Fruit fly (Drosophila melanogaster) whole organism, prepupa: ENCODE results near the gene cv.
A peak's percentile ranks its signal among the peaks of the same experiment; 100 is the strongest.

Experiments used
- Blimp-1 ChIP-seq: fragments of 200-800 bp; sonication (Bioruptor generic); optimal IDR thresholded peaks from 3 replicates; lab custom pipeline; 2017; ENCODE audit warnings: missing biosample characterization, missing genetic modification characterization, mild to moderate bottlenecking, moderate library complexity, missing genetic modification reagents
- CG10631 ChIP-seq: fragments of 200-800 bp; sonication (Bioruptor generic); optimal IDR thresholded peaks from 2 replicates; lab custom pipeline; 2016; ENCODE audit warnings: missing biosample characterization, missing genetic modification characterization
- CG10669 ChIP-seq: fragments of 200-800 bp; sonication (Bioruptor generic); optimal IDR thresholded peaks from 3 replicates; lab custom pipeline; 2018; ENCODE audit warnings: missing biosample characterization, mild to moderate bottlenecking, missing genetic modification characterization, moderate library complexity
- CG11294 ChIP-seq: fragments of 200-800 bp; sonication (Bioruptor generic); IDR thresholded peaks from 2 replicates; pipeline ENCODE4 v1.3.6; 2022; ENCODE audit warnings: missing biosample characterization, missing genetic modification characterization
- CG11762 ChIP-seq: fragments of 200-800 bp; sonication (Bioruptor generic); optimal IDR thresholded peaks from 3 replicates; lab custom pipeline; 2016; ENCODE audit warnings: missing biosample characterization, missing genetic modification characterization; ENCODE audit not compliant: insufficient read depth
- CG15336 ChIP-seq: fragments of 200-800 bp; sonication (Bioruptor generic); IDR thresholded peaks from 2 replicates; pipeline ENCODE4 v1.3.6; 2022; ENCODE audit warnings: missing biosample characterization, missing genetic modification characterization
- CG16779 ChIP-seq: fragments of 200-800 bp; sonication (Bioruptor generic); optimal IDR thresholded peaks from 3 replicates; lab custom pipeline; 2017; ENCODE audit warnings: missing biosample characterization, mild to moderate bottlenecking, missing genetic modification characterization
- CG3032 ChIP-seq: fragments of 200-800 bp; optimal IDR thresholded peaks from 2 replicates; lab custom pipeline; 2019; ENCODE audit warnings: missing biosample characterization, mild to moderate bottlenecking, missing genetic modification characterization, moderate library complexity
- CG32006 ChIP-seq: fragments of 200-800 bp; sonication (Bioruptor generic); optimal IDR thresholded peaks from 3 replicates; lab custom pipeline; 2017; ENCODE audit warnings: missing biosample characterization, mild to moderate bottlenecking, missing genetic modification characterization
- CG34406 ChIP-seq: fragments of 200-800 bp; sonication (Bioruptor generic); optimal IDR thresholded peaks from 3 replicates; lab custom pipeline; 2016; ENCODE audit warnings: missing biosample characterization, missing genetic modification characterization
- CG3919 ChIP-seq: fragments of 200-800 bp; sonication (Bioruptor generic); optimal IDR thresholded peaks from 3 replicates; lab custom pipeline; 2016; ENCODE audit warnings: missing biosample characterization, missing genetic modification characterization
- CG4318 ChIP-seq: fragments of 200-800 bp; sonication (Bioruptor generic); optimal IDR thresholded peaks from 3 replicates; lab custom pipeline; 2017; ENCODE audit warnings: missing biosample characterization, mild to moderate bottlenecking, missing genetic modification characterization
- CG6276 ChIP-seq: fragments of 200-800 bp; sonication (Bioruptor generic); optimal IDR thresholded peaks from 2 replicates; lab custom pipeline; 2017; ENCODE audit warnings: missing biosample characterization, mild to moderate bottlenecking, missing genetic modification characterization
- CG6792 ChIP-seq: fragments of 200-800 bp; sonication (Bioruptor generic); optimal IDR thresholded peaks from 3 replicates; lab custom pipeline; 2016; ENCODE audit warnings: missing biosample characterization, missing genetic modification characterization
- CG6808 ChIP-seq: fragments of 200-800 bp; sonication (Bioruptor generic); optimal IDR thresholded peaks from 3 replicates; lab custom pipeline; 2017; ENCODE audit warnings: missing biosample characterization, missing genetic modification characterization, mild to moderate bottlenecking, moderate library complexity, missing genetic modification reagents
- CG6854 ChIP-seq: fragments of 200-800 bp; sonication (Bioruptor generic); optimal IDR thresholded peaks from 2 replicates; lab custom pipeline; 2017; ENCODE audit warnings: missing biosample characterization, mild to moderate bottlenecking, missing genetic modification characterization
- CG7368 ChIP-seq: fragments of 200-800 bp; sonication (Bioruptor generic); optimal IDR thresholded peaks from 3 replicates; lab custom pipeline; 2016; ENCODE audit warnings: missing biosample characterization, missing genetic modification characterization
- CG8319 ChIP-seq: fragments of 200-800 bp; sonication (Bioruptor generic); optimal IDR thresholded peaks from 3 replicates; lab custom pipeline; 2016; ENCODE audit warnings: missing biosample characterization, missing genetic modification characterization
- CG8632 ChIP-seq: fragments of 200-800 bp; sonication (Bioruptor generic); optimal IDR thresholded peaks from 3 replicates; lab custom pipeline; 2016; ENCODE audit warnings: missing biosample characterization, missing genetic modification characterization
- CG9139 ChIP-seq: fragments of 200-800 bp; sonication (Bioruptor generic); optimal IDR thresholded peaks from 3 replicates; lab custom pipeline; 2017; ENCODE audit warnings: missing biosample characterization, mild to moderate bottlenecking, missing genetic modification characterization
- Eip75B ChIP-seq: fragments of 200-800 bp; sonication (Bioruptor generic); optimal IDR thresholded peaks from 3 replicates; lab custom pipeline; 2016; ENCODE audit warnings: missing biosample characterization, missing genetic modification characterization
- Eip78C ChIP-seq: fragments of 200-800 bp; sonication (Bioruptor generic); peaks from one replicate; lab custom pipeline; 2016; ENCODE audit warnings: missing biosample characterization, missing genetic modification characterization
- Eip93F ChIP-seq: fragments of 200-800 bp; sonication (Bioruptor generic); optimal IDR thresholded peaks from 2 replicates; lab custom pipeline; 2016; ENCODE audit warnings: missing biosample characterization, mild to moderate bottlenecking, missing genetic modification characterization
- Ets21C ChIP-seq: fragments of 200-800 bp; sonication (Bioruptor generic); optimal IDR thresholded peaks from 3 replicates; lab custom pipeline; 2016; ENCODE audit warnings: missing biosample characterization, missing genetic modification characterization
- Ets96B ChIP-seq: fragments of 200-800 bp; optimal IDR thresholded peaks from 2 replicates; lab custom pipeline; 2019; ENCODE audit warnings: missing biosample characterization, mild to moderate bottlenecking, missing genetic modification characterization, moderate library complexity
- Gug ChIP-seq: fragments of 200-800 bp; sonication (Bioruptor generic); IDR thresholded peaks from 2 replicates; pipeline ENCODE4 v1.3.6; 2022; ENCODE audit warnings: missing biosample characterization, missing genetic modification characterization
- Hr38 ChIP-seq: sonication (Bioruptor generic); optimal IDR thresholded peaks from 2 replicates; lab custom pipeline; 2016; ENCODE audit warnings: missing biosample characterization, missing genetic modification characterization
- Met ChIP-seq: fragments of 200-800 bp; sonication (Bioruptor generic); optimal IDR thresholded peaks from 3 replicates; lab custom pipeline; 2016; ENCODE audit warnings: missing biosample characterization, missing genetic modification characterization
- OdsH ChIP-seq: fragments of 200-800 bp; sonication (Bioruptor generic); optimal IDR thresholded peaks from 3 replicates; lab custom pipeline; 2016; ENCODE audit warnings: missing biosample characterization, missing genetic modification characterization
- Smox ChIP-seq: fragments of 200-800 bp; sonication (Bioruptor generic); optimal IDR thresholded peaks from 3 replicates; lab custom pipeline; 2016; ENCODE audit warnings: missing biosample characterization, missing genetic modification characterization
- Sox102F ChIP-seq: fragments of 200-800 bp; sonication (Bioruptor generic); optimal IDR thresholded peaks from 2 replicates; lab custom pipeline; 2016; ENCODE audit warnings: missing biosample characterization, mild to moderate bottlenecking, missing genetic modification characterization
- Sox15 ChIP-seq: fragments of 200-800 bp; sonication (Bioruptor generic); optimal IDR thresholded peaks from 3 replicates; lab custom pipeline; 2016; ENCODE audit warnings: missing biosample characterization, missing genetic modification characterization
- achi ChIP-seq: fragments of 200-800 bp; sonication (Bioruptor generic); optimal IDR thresholded peaks from 3 replicates; lab custom pipeline; 2016; ENCODE audit warnings: missing biosample characterization, missing genetic modification characterization
- acj6 ChIP-seq: fragments of 200-800 bp; sonication (Bioruptor generic); optimal IDR thresholded peaks from 3 replicates; lab custom pipeline; 2016; ENCODE audit warnings: missing biosample characterization, missing genetic modification characterization
- cyc ChIP-seq: fragments of 200-800 bp; sonication (Bioruptor generic); optimal IDR thresholded peaks from 3 replicates; lab custom pipeline; 2016; ENCODE audit warnings: missing biosample characterization, missing genetic modification characterization
- dsx ChIP-seq: fragments of 200-800 bp; optimal IDR thresholded peaks from 3 replicates; lab custom pipeline; 2019; ENCODE audit warnings: missing biosample characterization, mild to moderate bottlenecking, missing genetic modification characterization, moderate library complexity; ENCODE audit not compliant: poor library complexity, severe bottlenecking
- eg ChIP-seq: fragments of 200-800 bp; sonication (Bioruptor generic); IDR thresholded peaks from 3 replicates; pipeline ENCODE4 v1.3.6; 2022; ENCODE audit warnings: missing biosample characterization, missing genetic modification characterization
- esn ChIP-seq: fragments of 200-800 bp; sonication (Bioruptor generic); optimal IDR thresholded peaks from 2 replicates; lab custom pipeline; 2016; ENCODE audit warnings: missing biosample characterization, mild to moderate bottlenecking, missing genetic modification characterization, moderate library complexity
- fd85E ChIP-seq: fragments of 200-800 bp; sonication (Bioruptor generic); optimal IDR thresholded peaks from 3 replicates; lab custom pipeline; 2016; ENCODE audit warnings: missing biosample characterization, missing genetic modification characterization
- fkh ChIP-seq: fragments of 200-800 bp; sonication (Bioruptor generic); optimal IDR thresholded peaks from 3 replicates; lab custom pipeline; 2017; ENCODE audit warnings: missing biosample characterization, mild to moderate bottlenecking, missing genetic modification characterization, moderate library complexity
- pdm3 ChIP-seq: fragments of 200-800 bp; sonication (Bioruptor generic); optimal IDR thresholded peaks from 3 replicates; lab custom pipeline; 2016; ENCODE audit warnings: missing biosample characterization, missing genetic modification characterization
- salr ChIP-seq, 2 experiments: fragments of 200-800 bp; sonication (Bioruptor generic); optimal IDR thresholded peaks; 3 replicates each; lab custom pipeline; 2016 to 2018; ENCODE audit warnings: missing biosample characterization in 2 of 2, missing genetic modification characterization in 2 of 2, mild to moderate bottlenecking in 1 of 2
- spab ChIP-seq: fragments of 200-800 bp; sonication (Bioruptor generic); optimal IDR thresholded peaks from 2 replicates; lab custom pipeline; 2017; ENCODE audit warnings: missing biosample characterization, mild to moderate bottlenecking, missing genetic modification characterization, missing genetic modification reagents
- svp ChIP-seq: fragments of 200-800 bp; sonication (Bioruptor generic); peaks from one replicate; lab custom pipeline; 2016; ENCODE audit warnings: missing biosample characterization, missing genetic modification characterization

cv gene

dm6 chrX:5646228-5646627 lies 43.6 kb upstream of the cv start:
- no peak for TF ChIP-seq fd85E (GFP tag; lab: Kevin White, UChicago)
- peak; percentile 1 for TF ChIP-seq Eip75B (GFP tag; lab: Kevin White, UChicago)
- TF ChIP-seq CG8632 (GFP tag; lab: Kevin White, UChicago) = no peak
- no peak for TF ChIP-seq Sox102F (GFP tag; lab: Kevin White, UChicago)
- TF ChIP-seq CG15336 = peak; percentile 35; the same call in 1 of the 2 replicates
- no peak for TF ChIP-seq CG6276 (GFP tag; lab: Kevin White, UChicago)
- TF ChIP-seq CG3032 (tag; lab: Kevin White, UChicago) = no peak
- TF ChIP-seq CG10669 (GFP tag; lab: Kevin White, UChicago) = no peak
- TF ChIP-seq Eip93F (GFP tag; lab: Kevin White, UChicago) = no peak
- TF ChIP-seq acj6 (GFP tag; lab: Kevin White, UChicago) = no peak
- no peak for TF ChIP-seq Ets96B (tag; lab: Kevin White, UChicago)
- TF ChIP-seq Sox15 = no peak
- no peak for TF ChIP-seq Smox (GFP tag; lab: Kevin White, UChicago)
- no peak for TF ChIP-seq Eip78C
- TF ChIP-seq svp (GFP tag; lab: Kevin White, UChicago) = peak; percentile 8
- no peak for TF ChIP-seq spab (GFP tag; lab: Kevin White, UChicago)
- no peak for TF ChIP-seq OdsH
- no peak for TF ChIP-seq achi (GFP tag; lab: Kevin White, UChicago)
- no peak for TF ChIP-seq CG9139 (GFP tag; lab: Kevin White, UChicago)
- no peak for TF ChIP-seq Gug (GFP tag; lab: Robert Waterston, UW)
- no peak for TF ChIP-seq CG34406 (GFP tag; lab: Kevin White, UChicago)
- no peak for TF ChIP-seq CG6808
- TF ChIP-seq CG6792 (GFP tag; lab: Kevin White, UChicago) = no peak
- TF ChIP-seq eg (GFP tag; lab: Robert Waterston, UW) = no peak
- TF ChIP-seq Met (GFP tag; lab: Kevin White, UChicago) = no peak
- TF ChIP-seq fkh = no peak
- no peak for TF ChIP-seq Ets21C (GFP tag; lab: Kevin White, UChicago)
- TF ChIP-seq Blimp-1 (GFP tag; lab: Kevin White, UChicago) = no peak
- TF ChIP-seq cyc (GFP tag; lab: Kevin White, UChicago) = no peak
- TF ChIP-seq CG11294 (GFP tag; lab: Robert Waterston, UW) = no peak
- no peak for TF ChIP-seq CG6854
- no peak for TF ChIP-seq CG7368 (GFP tag; lab: Kevin White, UChicago)
- no peak for TF ChIP-seq CG8319 (GFP tag; lab: Kevin White, UChicago)
- TF ChIP-seq dsx = no peak
- peak; percentile 4 for TF ChIP-seq CG10631 (GFP tag; lab: Kevin White, UChicago)
- no peak for TF ChIP-seq Hr38 (GFP tag; lab: Kevin White, UChicago)
- TF ChIP-seq esn (GFP tag; lab: Kevin White, UChicago) = peak; percentile 10
- no peak for TF ChIP-seq salr (GFP tag; optimal IDR thresholded peaks at IDR 0.05; lab: Kevin White, UChicago)
- peak; percentile 13 for TF ChIP-seq CG32006
- no peak for TF ChIP-seq CG4318 (GFP tag; lab: Kevin White, UChicago)
- TF ChIP-seq CG16779 (tag; lab: Kevin White, UChicago) = no peak
- TF ChIP-seq pdm3 (GFP tag; lab: Kevin White, UChicago) = no peak
- no peak for TF ChIP-seq CG11762
- TF ChIP-seq CG3919 (GFP tag; lab: Kevin White, UChicago) = no peak
